Worm (Caenorhabditis elegans): ENCODE results near the gene citk-1.

Gene citk-1

ce11 chrII:13872191-13872889 is 36.4 kb upstream of the citk-1 start, which contains the start of the genes cup-14 and ndub-8:
cup-14 (minus strand) TSS chrII:13872241.
ndub-8 (plus strand) TSS chrII:13872869.
- TF ChIP-seq nhr-237 (tag; optimal IDR thresholded peaks at IDR 0.05) (no peak), hmg-11 (tag; optimal IDR thresholded peaks at IDR 0.05) (peak; percentile 82), ceh-82 (tag; optimal IDR thresholded peaks at IDR 0.05) (peak; percentile 65), elt-1 (tag; optimal IDR thresholded peaks at IDR 0.05) (no peak), elt-3 (tag; optimal IDR thresholded peaks at IDR 0.05) (no peak), ZK546.5 (tag; optimal IDR thresholded peaks at IDR 0.05) (peak; percentile 25), pha-4 (tag; optimal IDR thresholded peaks at IDR 0.05) (peak; percentile 99), nhr-43 (tag; optimal IDR thresholded peaks at IDR 0.05; ENCODE audit: poor library complexity, severe bottlenecking) (no peak), ceh-16 (tag; optimal IDR thresholded peaks at IDR 0.05) (no peak), ztf-4 (tag; optimal IDR thresholded peaks at IDR 0.05) (no peak), tbx-2 (tag; optimal IDR thresholded peaks at IDR 0.05) (peak; percentile 36), pqm-1 (tag; optimal IDR thresholded peaks at IDR 0.05) (peak; percentile 34), lin-39 (tag; optimal IDR thresholded peaks at IDR 0.05) (peak; percentile 88), egl-27 (tag; optimal IDR thresholded peaks at IDR 0.05) (no peak), fos-1 (tag; optimal IDR thresholded peaks at IDR 0.05) (no peak), egl-5 (tag; optimal IDR thresholded peaks at IDR 0.05) (peak; percentile 97), nfya-1 (tag; optimal IDR thresholded peaks at IDR 0.05; ENCODE audit: insufficient read depth) (peak; percentile 98), nhr-28 (tag; optimal IDR thresholded peaks at IDR 0.05) (no peak), nhr-23 (tag; optimal IDR thresholded peaks at IDR 0.05) (peak; percentile 88), unc-39 (tag; optimal IDR thresholded peaks at IDR 0.05) (no peak), R02D3.7 (tag; optimal IDR thresholded peaks at IDR 0.05) (peak; percentile 74), eor-1 (tag; optimal IDR thresholded peaks at IDR 0.05) (peak in 1 of 2 experiments; percentile 38), snpc-4 (tag; optimal IDR thresholded peaks at IDR 0.05) (peak; percentile 84), ama-1 (optimal IDR thresholded peaks at IDR 0.05) (peak; percentile 84), lsy-12 (tag; optimal IDR thresholded peaks at IDR 0.05) (peak; percentile 48), ztf-11 (tag; optimal IDR thresholded peaks at IDR 0.05) (no peak), mml-1 (tag; optimal IDR thresholded peaks at IDR 0.05) (no peak), mdl-1 (tag; optimal IDR thresholded peaks at IDR 0.05) (no peak), daf-12 (tag; optimal IDR thresholded peaks at IDR 0.05) (no peak), fkh-2 (tag; optimal IDR thresholded peaks at IDR 0.05) (no peak), ceh-9 (tag; optimal IDR thresholded peaks at IDR 0.05) (no peak), aly-2 (tag; optimal IDR thresholded peaks at IDR 0.05) (no peak), nhr-67 (tag; optimal IDR thresholded peaks at IDR 0.05) (no peak), zag-1 (tag; optimal IDR thresholded peaks at IDR 0.05) (no peak), jun-1 (tag; optimal IDR thresholded peaks at IDR 0.05) (peak; percentile 36), nhr-76 (tag; optimal IDR thresholded peaks at IDR 0.05) (peak; percentile 15), nhr-11 (tag; optimal IDR thresholded peaks at IDR 0.05) (no peak), fkh-10 (GFP tag; optimal IDR thresholded peaks at IDR 0.05) (peak; percentile 92), elt-2 (tag; optimal IDR thresholded peaks at IDR 0.05) (peak; percentile 64), unc-62 (GFP tag; optimal IDR thresholded peaks at IDR 0.05) (no peak), nhr-77 (tag; optimal IDR thresholded peaks at IDR 0.05) (peak; percentile 83), lin-15B (tag; optimal IDR thresholded peaks at IDR 0.05) (peak; percentile 83), ceh-28 (tag; optimal IDR thresholded peaks at IDR 0.05) (peak; percentile 87), nhr-12 (tag; optimal IDR thresholded peaks at IDR 0.05) (no peak), nhr-25 (tag; optimal IDR thresholded peaks at IDR 0.05) (peak; percentile 64), sea-2 (GFP tag; optimal IDR thresholded peaks at IDR 0.05) (no peak), skn-1 (tag; optimal IDR thresholded peaks at IDR 0.05) (peak; percentile 3)
